Worm (Caenorhabditis elegans): ENCODE results near the gene F47B10.3.

Gene F47B10.3

ce11 chrX:10861673-10862072, 30.3 kb upstream of the F47B10.3 start:
- TF ChIP-seq tra-4 (tag; optimal IDR thresholded peaks at IDR 0.05) (no peak), B0310.2 (tag; optimal IDR thresholded peaks at IDR 0.05) (no peak), hmg-4 (GFP tag; optimal IDR thresholded peaks at IDR 0.05) (no peak), ceh-36 (tag; optimal IDR thresholded peaks at IDR 0.05) (no peak), scrt-1 (GFP tag; IDR thresholded peaks at IDR 0.05) (no peak), ceh-13 (GFP tag; optimal IDR thresholded peaks at IDR 0.05) (no peak), pes-1 (GFP tag; IDR thresholded peaks at IDR 0.05) (no peak), tbx-11 (GFP tag; IDR thresholded peaks at IDR 0.05) (no peak), hnd-1 (tag; optimal IDR thresholded peaks at IDR 0.05) (no peak), aly-1 (tag; optimal IDR thresholded peaks at IDR 0.05) (no peak), ets-7 (tag; optimal IDR thresholded peaks at IDR 0.05) (no peak), F13C5.2 (tag; optimal IDR thresholded peaks at IDR 0.05) (no peak), hmbx-1 (tag; optimal IDR thresholded peaks at IDR 0.05) (no peak), ama-1 (optimal IDR thresholded peaks at IDR 0.05) (no peak), tbx-37 (GFP tag; conservative IDR thresholded peaks at IDR 0.05) (no peak)

- TF ChIP-seq tbx-37 (GFP tag; conservative IDR thresholded peaks at IDR 0.05), result no peak
- TF ChIP-seq tra-4 (tag; optimal IDR thresholded peaks at IDR 0.05), result no peak
- no peak for TF ChIP-seq tbx-11 (GFP tag; IDR thresholded peaks at IDR 0.05)
- no peak for TF ChIP-seq aly-1 (tag; optimal IDR thresholded peaks at IDR 0.05)
- no peak for TF ChIP-seq ceh-13 (GFP tag; optimal IDR thresholded peaks at IDR 0.05)
- no peak for TF ChIP-seq flt-1 (GFP tag; IDR thresholded peaks at IDR 0.05)
- TF ChIP-seq sea-1 (GFP tag; conservative IDR thresholded peaks at IDR 0.05), result no peak
- no peak for TF ChIP-seq hmg-4 (GFP tag; optimal IDR thresholded peaks at IDR 0.05)
Measured at ce11 chrX:10862582-10862981, 29.4 kb upstream of the F47B10.3 start.

- TF ChIP-seq tbx-37 (GFP tag; conservative IDR thresholded peaks at IDR 0.05), result no peak
- TF ChIP-seq ama-1 (optimal IDR thresholded peaks at IDR 0.05), result no peak
- no peak for TF ChIP-seq aly-1 (tag; optimal IDR thresholded peaks at IDR 0.05)
Measured at ce11 chrX:10864322-10864721, 27.7 kb upstream of the F47B10.3 start, which contains the start of gene pgp-8. Gene pgp-8, minus strand, starts transcription at chrX:10864422.

ce11 chrX:10870137-10870536, 21.9 kb upstream of the F47B10.3 start, which contains the start of gene pgp-7:
Gene pgp-7, minus strand, starts transcription at chrX:10870237.
- TF ChIP-seq aly-1 (tag; optimal IDR thresholded peaks at IDR 0.05) (no peak), ceh-36 (tag; optimal IDR thresholded peaks at IDR 0.05) (no peak), B0310.2 (tag; optimal IDR thresholded peaks at IDR 0.05) (no peak), pes-1 (GFP tag; IDR thresholded peaks at IDR 0.05) (no peak), hnd-1 (tag; optimal IDR thresholded peaks at IDR 0.05) (no peak), flt-1 (GFP tag; IDR thresholded peaks at IDR 0.05) (no peak), scrt-1 (GFP tag; IDR thresholded peaks at IDR 0.05) (no peak), hmbx-1 (tag; optimal IDR thresholded peaks at IDR 0.05) (no peak), F13C5.2 (tag; optimal IDR thresholded peaks at IDR 0.05) (no peak), ama-1 (optimal IDR thresholded peaks at IDR 0.05) (no peak), tra-4 (tag; optimal IDR thresholded peaks at IDR 0.05) (no peak), tbx-11 (GFP tag; IDR thresholded peaks at IDR 0.05) (no peak)

ce11 chrX:10877138-10877743, 14.7 kb upstream of the F47B10.3 start, which contains the start of gene pgp-6:
Gene pgp-6, minus strand, starts transcription at chrX:10877425.
- TF ChIP-seq hmbx-1 (tag; optimal IDR thresholded peaks at IDR 0.05) (no peak), F13C5.2 (tag; optimal IDR thresholded peaks at IDR 0.05) (no peak), ama-1 (optimal IDR thresholded peaks at IDR 0.05) (no peak)

- TF ChIP-seq F13C5.2 (tag; optimal IDR thresholded peaks at IDR 0.05) (no peak), aly-1 (tag; optimal IDR thresholded peaks at IDR 0.05) (no peak), B0310.2 (tag; optimal IDR thresholded peaks at IDR 0.05) (no peak), flt-1 (GFP tag; IDR thresholded peaks at IDR 0.05) (no peak)
Measured at ce11 chrX:10880509-10880908, 11.5 kb upstream of the F47B10.3 start, which contains the start of gene T21E8.4. Gene T21E8.4, plus strand, starts transcription at chrX:10880809.

ce11 chrX:10881984-10882383, 10.0 kb upstream of the F47B10.3 start, which contains the start of gene T21E8.6:
Gene T21E8.6, plus strand, starts transcription at chrX:10882284.
- TF ChIP-seq sea-1 (GFP tag; conservative IDR thresholded peaks at IDR 0.05), result no peak

ce11 chrX:10883203-10883602, 8.8 kb upstream of the F47B10.3 start, which contains the start of gene T21E8.7:
Gene T21E8.7, plus strand, starts transcription at chrX:10883503.
- TF ChIP-seq flt-1 (GFP tag; IDR thresholded peaks at IDR 0.05), result no peak
- no peak for TF ChIP-seq ceh-36 (tag; optimal IDR thresholded peaks at IDR 0.05)
- TF ChIP-seq hnd-1 (tag; optimal IDR thresholded peaks at IDR 0.05), result no peak
- no peak for TF ChIP-seq tbx-11 (GFP tag; IDR thresholded peaks at IDR 0.05)

- TF ChIP-seq tbx-37 (GFP tag; conservative IDR thresholded peaks at IDR 0.05) (no peak), ceh-36 (tag; optimal IDR thresholded peaks at IDR 0.05) (no peak), aly-1 (tag; optimal IDR thresholded peaks at IDR 0.05) (no peak), hnd-1 (tag; optimal IDR thresholded peaks at IDR 0.05) (no peak), flt-1 (GFP tag; IDR thresholded peaks at IDR 0.05) (no peak), ceh-13 (GFP tag; optimal IDR thresholded peaks at IDR 0.05) (no peak), F13C5.2 (tag; optimal IDR thresholded peaks at IDR 0.05) (no peak), ets-7 (tag; optimal IDR thresholded peaks at IDR 0.05) (no peak), B0310.2 (tag; optimal IDR thresholded peaks at IDR 0.05) (no peak), tbx-11 (GFP tag; IDR thresholded peaks at IDR 0.05) (no peak), hmg-4 (GFP tag; optimal IDR thresholded peaks at IDR 0.05) (no peak), pes-1 (GFP tag; IDR thresholded peaks at IDR 0.05) (no peak)
Measured at ce11 chrX:10885872-10886271, 6.1 kb upstream of the F47B10.3 start, which contains the start of gene T21E8.5. Gene T21E8.5, plus strand, starts transcription at chrX:10886172.
